Fruit fly (Drosophila melanogaster) whole organism, embryonic: ENCODE measurements around the gene CG6983.

Experiments used
- CG10543 ChIP-seq: fragments of 200-800 bp; sonication (Bioruptor generic); optimal IDR thresholded peaks from 3 replicates; lab custom pipeline; 2017; ENCODE audit warnings: missing biosample characterization, mild to moderate bottlenecking, missing genetic modification characterization, moderate library complexity
- CG11093 ChIP-seq: fragments of 200-800 bp; sonication (Bioruptor generic); IDR thresholded peaks from 3 replicates; pipeline ENCODE4 v1.3.6; 2022; ENCODE audit warnings: missing biosample characterization, missing genetic modification characterization
- CG11456 ChIP-seq: fragments of 200-800 bp; sonication (Bioruptor generic); IDR thresholded peaks from 3 replicates; pipeline ENCODE4 v1.3.6; 2022; ENCODE audit warnings: missing biosample characterization, missing genetic modification characterization
- CG12299 ChIP-seq: fragments of 200-800 bp; sonication (Bioruptor generic); optimal IDR thresholded peaks from 2 replicates; lab custom pipeline; 2018; ENCODE audit warnings: missing biosample characterization, mild to moderate bottlenecking, missing genetic modification characterization
- CG1233 ChIP-seq: fragments of 200-800 bp; sonication (Bioruptor generic); optimal IDR thresholded peaks from 4 replicates; lab custom pipeline; 2018; ENCODE audit warnings: missing biosample characterization, mild to moderate bottlenecking, missing genetic modification characterization
- CG13775 ChIP-seq: fragments of 200-800 bp; sonication (Bioruptor generic); optimal IDR thresholded peaks from 3 replicates; lab custom pipeline; 2017; ENCODE audit warnings: missing biosample characterization, mild to moderate bottlenecking, missing genetic modification characterization
- CG17328 ChIP-seq: fragments of 200-800 bp; sonication (Bioruptor generic); IDR thresholded peaks from 2 replicates; pipeline ENCODE4 v1.3.6; 2022; ENCODE audit warnings: missing biosample characterization, missing genetic modification characterization
- CG17385 ChIP-seq: fragments of 200-800 bp; sonication (Bioruptor generic); optimal IDR thresholded peaks from 3 replicates; lab custom pipeline; 2018; ENCODE audit warnings: missing biosample characterization, mild to moderate bottlenecking, missing genetic modification characterization
- CG18619 ChIP-seq: fragments of 200-800 bp; sonication (Bioruptor generic); optimal IDR thresholded peaks from 3 replicates; lab custom pipeline; 2017; ENCODE audit warnings: missing biosample characterization, mild to moderate bottlenecking, missing genetic modification characterization
- CG2129 ChIP-seq: fragments of 200-800 bp; sonication (Bioruptor generic); IDR thresholded peaks from 2 replicates; pipeline ENCODE4 v1.3.6; 2022; ENCODE audit warnings: missing biosample characterization, missing genetic modification characterization; ENCODE audit not compliant: partially characterized antibody
- CG2199 ChIP-seq: fragments of 200-800 bp; sonication (Bioruptor generic); IDR thresholded peaks from 3 replicates; pipeline ENCODE4 v1.3.6; 2022; ENCODE audit warnings: missing biosample characterization, missing genetic modification characterization
- CG2712 ChIP-seq: fragments of 200-800 bp; optimal IDR thresholded peaks from 3 replicates; lab custom pipeline; 2019; ENCODE audit warnings: missing biosample characterization, mild to moderate bottlenecking, missing genetic modification characterization, moderate library complexity
- CG3065 ChIP-seq: fragments of 200-800 bp; sonication (Bioruptor generic); optimal IDR thresholded peaks from 2 replicates; lab custom pipeline; 2016; ENCODE audit warnings: missing biosample characterization, missing genetic modification characterization
- CG31441 ChIP-seq: fragments of 200-800 bp; sonication (Bioruptor generic); IDR thresholded peaks from 2 replicates; pipeline ENCODE4 v1.3.6; 2022; ENCODE audit warnings: missing biosample characterization, missing genetic modification characterization
- CG32772 ChIP-seq: fragments of 200-800 bp; sonication (Bioruptor generic); IDR thresholded peaks from 2 replicates; pipeline ENCODE4 v1.3.6; 2022; ENCODE audit warnings: missing biosample characterization, missing genetic modification characterization
- CG3281 ChIP-seq: fragments of 200-800 bp; sonication (Bioruptor generic); optimal IDR thresholded peaks from 3 replicates; lab custom pipeline; 2017; ENCODE audit warnings: missing biosample characterization, mild to moderate bottlenecking, missing genetic modification characterization
- CG43689 ChIP-seq: fragments of 200-800 bp; sonication (Bioruptor generic); IDR thresholded peaks from 2 replicates; pipeline ENCODE4 v1.3.6; 2022; ENCODE audit warnings: missing biosample characterization, missing genetic modification characterization
- CG4404 ChIP-seq: fragments of 200-800 bp; sonication (Bioruptor generic); IDR thresholded peaks from 2 replicates; pipeline ENCODE4 v1.3.6; 2022; ENCODE audit warnings: missing biosample characterization, missing genetic modification characterization
- CG5245 ChIP-seq: fragments of 200-800 bp; sonication (Bioruptor generic); optimal IDR thresholded peaks from 3 replicates; lab custom pipeline; 2016; ENCODE audit warnings: missing biosample characterization, missing genetic modification characterization
- CG6813 ChIP-seq: fragments of 200-800 bp; sonication (Bioruptor generic); optimal IDR thresholded peaks from 2 replicates; lab custom pipeline; 2017; ENCODE audit warnings: missing biosample characterization, missing genetic modification characterization, mild to moderate bottlenecking, moderate library complexity, missing genetic modification reagents
- Dad ChIP-seq: fragments of 200-800 bp; sonication (Bioruptor generic); optimal IDR thresholded peaks from 3 replicates; lab custom pipeline; 2016; ENCODE audit warnings: missing biosample characterization, missing genetic modification characterization
- Dip3 ChIP-seq: fragments of 200-800 bp; sonication (Bioruptor generic); optimal IDR thresholded peaks from 3 replicates; lab custom pipeline; 2016; ENCODE audit warnings: missing biosample characterization, missing genetic modification characterization
- Doc3 ChIP-seq: fragments of 200-800 bp; sonication (Bioruptor generic); IDR thresholded peaks from 3 replicates; pipeline ENCODE4 v1.3.6; 2022; ENCODE audit warnings: missing biosample characterization, missing genetic modification characterization; ENCODE audit not compliant: partially characterized antibody
- Elba2 ChIP-seq: fragments of 200-800 bp; sonication (Bioruptor generic); optimal IDR thresholded peaks from 3 replicates; lab custom pipeline; 2016; ENCODE audit warnings: missing biosample characterization, missing genetic modification characterization
- HHEX ChIP-seq: fragments of 200-800 bp; sonication (Bioruptor generic); optimal IDR thresholded peaks from 3 replicates; lab custom pipeline; 2017; ENCODE audit warnings: missing biosample characterization, mild to moderate bottlenecking, missing genetic modification characterization, missing genetic modification reagents
- HLH4C ChIP-seq: fragments of 200-800 bp; sonication (Bioruptor generic); IDR thresholded peaks from 3 replicates; pipeline ENCODE4 v1.3.6; 2022; ENCODE audit warnings: missing biosample characterization, missing genetic modification characterization; ENCODE audit not compliant: partially characterized antibody
- HLH54F ChIP-seq: fragments of 200-800 bp; sonication (Bioruptor generic); optimal IDR thresholded peaks from 3 replicates; lab custom pipeline; 2016; ENCODE audit warnings: missing biosample characterization, missing genetic modification characterization
- Kr ChIP-seq: fragments of 200-800 bp; sonication (Bioruptor generic); optimal IDR thresholded peaks from 2 replicates; lab custom pipeline; 2017; ENCODE audit warnings: missing biosample characterization, mild to moderate bottlenecking, missing genetic modification characterization
- Mrtf ChIP-seq: fragments of 200-800 bp; sonication (Bioruptor generic); IDR thresholded peaks from 3 replicates; pipeline ENCODE4 v1.3.6; 2022; ENCODE audit warnings: missing biosample characterization, missing genetic modification characterization
- Rfx ChIP-seq: fragments of 200-800 bp; sonication (Bioruptor generic); IDR thresholded peaks from 2 replicates; pipeline ENCODE4 v1.3.6; 2022; ENCODE audit warnings: missing biosample characterization, missing genetic modification characterization
- Scr ChIP-seq: fragments of 200-800 bp; sonication (Bioruptor generic); IDR thresholded peaks from 2 replicates; pipeline ENCODE4 v1.3.6; 2022; ENCODE audit warnings: missing biosample characterization, missing genetic modification characterization; ENCODE audit not compliant: partially characterized antibody
- Sry-β ChIP-seq: fragments of 200-800 bp; sonication (Bioruptor generic); optimal IDR thresholded peaks from 2 replicates; lab custom pipeline; 2018; ENCODE audit warnings: missing biosample characterization, mild to moderate bottlenecking, missing genetic modification characterization, moderate library complexity
- Taf1 ChIP-seq: fragments of 200-800 bp; sonication (Bioruptor generic); IDR thresholded peaks from 2 replicates; pipeline ENCODE4 v1.3.6; 2022; ENCODE audit warnings: missing biosample characterization, missing genetic modification characterization
- ase ChIP-seq: fragments of 200-800 bp; sonication (Bioruptor generic); IDR thresholded peaks from 3 replicates; pipeline ENCODE4 v1.3.6; 2022; ENCODE audit warnings: missing biosample characterization, missing genetic modification characterization
- bbx ChIP-seq: fragments of 200-800 bp; sonication (Bioruptor generic); IDR thresholded peaks from 2 replicates; pipeline ENCODE4 v1.3.6; 2022; ENCODE audit warnings: missing biosample characterization, missing genetic modification characterization; ENCODE audit not compliant: partially characterized antibody
- da ChIP-seq: fragments of 200-800 bp; sonication (Bioruptor generic); optimal IDR thresholded peaks from 2 replicates; lab custom pipeline; 2016; ENCODE audit warnings: missing biosample characterization, missing genetic modification characterization
- dan ChIP-seq: fragments of 200-800 bp; sonication (Bioruptor generic); IDR thresholded peaks from 2 replicates; pipeline ENCODE4 v1.3.6; 2022; ENCODE audit warnings: missing biosample characterization, missing genetic modification characterization
- danr ChIP-seq: fragments of 200-800 bp; sonication (Bioruptor generic); IDR thresholded peaks from 2 replicates; pipeline ENCODE4 v1.3.6; 2022; ENCODE audit warnings: missing biosample characterization, missing genetic modification characterization
- ewg ChIP-seq: fragments of 200-800 bp; sonication (Bioruptor generic); optimal IDR thresholded peaks from 3 replicates; lab custom pipeline; 2017; ENCODE audit warnings: mild to moderate bottlenecking, missing biosample characterization, missing genetic modification reagents, missing genetic modification characterization
- grau ChIP-seq: fragments of 200-800 bp; optimal IDR thresholded peaks from 3 replicates; lab custom pipeline; 2019; ENCODE audit warnings: missing biosample characterization, mild to moderate bottlenecking, missing genetic modification characterization, moderate library complexity
- gro ChIP-seq: fragments of 200-800 bp; sonication (Bioruptor generic); optimal IDR thresholded peaks from 2 replicates; lab custom pipeline; 2016; ENCODE audit warnings: missing biosample characterization, missing genetic modification characterization
- mirr ChIP-seq: fragments of 200-800 bp; sonication (Bioruptor generic); optimal IDR thresholded peaks from 3 replicates; lab custom pipeline; 2018; ENCODE audit warnings: missing biosample characterization, mild to moderate bottlenecking, missing genetic modification characterization
- mld ChIP-seq: fragments of 200-800 bp; sonication (Bioruptor generic); IDR thresholded peaks from 3 replicates; pipeline ENCODE4 v1.3.6; 2022; ENCODE audit warnings: missing biosample characterization, missing genetic modification characterization; ENCODE audit not compliant: partially characterized antibody
- prd ChIP-seq, 3 experiments: fragments of >200 bp in 2 of 3; fragments of 200-800 bp in 1 of 3; sonication (Bioruptor generic) in 1 of 3; optimal IDR thresholded peaks in 2 of 3; IDR thresholded peaks in 1 of 3; 2 replicates in 2 of 3; 3 replicates in 1 of 3; pipeline versions ENCODE4 v1.3.6 to Lab custom; 2017 to 2022; ENCODE audit warnings: missing biosample characterization in 1 of 3, missing genetic modification characterization in 1 of 3
- ro ChIP-seq: fragments of 200-800 bp; sonication (Bioruptor generic); IDR thresholded peaks from 2 replicates; pipeline ENCODE4 v1.3.6; 2022; ENCODE audit warnings: missing biosample characterization, missing genetic modification characterization
- sens ChIP-seq: fragments of 200-800 bp; sonication (Bioruptor generic); peaks from one replicate; lab custom pipeline; 2016; ENCODE audit warnings: missing biosample characterization, missing genetic modification characterization
- shn ChIP-seq: fragments of 200-800 bp; sonication (Bioruptor generic); optimal IDR thresholded peaks from 3 replicates; lab custom pipeline; 2016; ENCODE audit warnings: missing biosample characterization, missing genetic modification characterization
- stwl ChIP-seq: fragments of 200-800 bp; sonication (Bioruptor generic); optimal IDR thresholded peaks from 3 replicates; lab custom pipeline; 2018; ENCODE audit warnings: missing biosample characterization, mild to moderate bottlenecking, missing genetic modification characterization, moderate library complexity
- tgo ChIP-seq: fragments of 200-800 bp; sonication (Bioruptor generic); IDR thresholded peaks from 3 replicates; pipeline ENCODE4 v1.3.6; 2022; ENCODE audit warnings: missing biosample characterization, missing genetic modification characterization
- tll ChIP-seq, 2 experiments: fragments of 200-800 bp in 1 of 2; fragments of >200 bp in 1 of 2; sonication (Bioruptor generic) in 1 of 2; optimal IDR thresholded peaks; 2 replicates each; lab custom pipeline; 2017 to 2019; ENCODE audit warnings: missing biosample characterization in 2 of 2, missing genetic modification characterization in 2 of 2, mild to moderate bottlenecking in 1 of 2, moderate library complexity in 1 of 2
- wor ChIP-seq: fragments of 200-800 bp; sonication (Bioruptor generic); IDR thresholded peaks from 2 replicates; pipeline ENCODE4 v1.3.6; 2022; ENCODE audit warnings: missing biosample characterization, missing genetic modification characterization

Gene CG6983

dm6 chr3L:8445027-8445426 is 4.2 kb downstream of the CG6983 start (continued):
- TF ChIP-seq Dip3 (GFP tag; lab: Kevin White, UChicago) (no peak), CG6813 (GFP tag; lab: Kevin White, UChicago) (no peak), CG12299 (tag; lab: Kevin White, UChicago) (no peak), Rfx (GFP tag; lab: Robert Waterston, UW) (no peak), CG13775 (no peak), CG2712 (tag; lab: Kevin White, UChicago) (peak; percentile 82), CG17328 (GFP tag; lab: Robert Waterston, UW) (peak; percentile 63), HLH54F (GFP tag; lab: Kevin White, UChicago) (no peak), ewg (GFP tag; lab: Kevin White, UChicago) (no peak), CG2129 (GFP tag; lab: Robert Waterston, UW) (no peak), dan (GFP tag; lab: Robert Waterston, UW) (no peak), Kr (GFP tag; lab: Kevin White, UChicago) (no peak), Mrtf (GFP tag; lab: Robert Waterston, UW) (no peak), Scr (GFP tag; lab: Robert Waterston, UW) (no peak), Doc3 (GFP tag; lab: Robert Waterston, UW) (no peak), CG3281 (GFP tag; lab: Kevin White, UChicago) (peak; percentile 30), CG5245 (GFP tag; lab: Kevin White, UChicago) (peak; percentile 25), Sry-β (GFP tag; lab: Kevin White, UChicago) (no peak), ro (GFP tag; lab: Robert Waterston, UW) (no peak), shn (GFP tag; lab: Kevin White, UChicago) (no peak), tgo (GFP tag; lab: Robert Waterston, UW) (peak; percentile 56), CG43689 (GFP tag; lab: Robert Waterston, UW) (no peak), CG2199 (peak; percentile 58; the same call in 1 of the 3 replicates), Taf1 (GFP tag; lab: Robert Waterston, UW) (no peak), CG1233 (GFP tag; lab: Kevin White, UChicago) (no peak), CG4404 (GFP tag; lab: Robert Waterston, UW) (peak; percentile 42; the same call in 1 of the 2 replicates), mirr (GFP tag; lab: Kevin White, UChicago) (no peak), CG31441 (GFP tag; lab: Robert Waterston, UW) (peak; percentile 73), mld (GFP tag; lab: Robert Waterston, UW) (no peak), Dad (GFP tag; lab: Kevin White, UChicago) (peak; percentile 23), da (GFP tag; lab: Kevin White, UChicago) (no peak), CG11456 (GFP tag; lab: Robert Waterston, UW) (no peak), grau (tag; lab: Kevin White, UChicago) (peak; percentile 39), danr (GFP tag; lab: Robert Waterston, UW) (0 out of 2 replicates have a peak, but pooled peaks have one; percentile 17), gro (GFP tag; lab: Kevin White, UChicago) (no peak), bbx (GFP tag; lab: Robert Waterston, UW) (no peak), CG3065 (GFP tag; lab: Kevin White, UChicago) (no peak), HHEX (GFP tag; lab: Kevin White, UChicago) (peak; percentile 51), CG18619 (no peak), prd (optimal IDR thresholded peaks at IDR 0.05; lab: Kevin White, UChicago) (no peak), prd (GFP tag; IDR thresholded peaks at IDR 0.05; lab: Robert Waterston, UW) (peak; percentile 57; the same call in 1 of the 3 replicates), wor (no peak), HLH4C (GFP tag; lab: Robert Waterston, UW) (no peak), stwl (tag; lab: Kevin White, UChicago) (peak; percentile 0), CG17385 (peak; percentile 6), tll (GFP tag; optimal IDR thresholded peaks at IDR 0.05; lab: Kevin White, UChicago) (peak in 1 of 2 experiments; percentile 55), CG32772 (no peak), CG10543 (GFP tag; lab: Kevin White, UChicago) (no peak), CG11093 (no peak), Elba2 (GFP tag; lab: Kevin White, UChicago) (no peak), ase (GFP tag; lab: Robert Waterston, UW) (no peak), sens (GFP tag; lab: Kevin White, UChicago) (peak; percentile 53)
